Fruit fly (Drosophila melanogaster) whole organism: ENCODE results near the gene ppk14.

Experiments
- CG8478 ChIP-seq: fragments of >200 bp; optimal IDR thresholded peaks from 2 replicates; lab custom pipeline; 2018; ENCODE audit warnings: inconsistent platforms
- Dll ChIP-seq: fragments of >200 bp; optimal IDR thresholded peaks from 2 replicates; lab custom pipeline; 2017
- EcR ChIP-seq, 2 experiments: fragments of >200 bp; optimal IDR thresholded peaks; 2 replicates each; lab custom pipeline; 2017; ENCODE audit warnings: missing biosample characterization in 2 of 2, missing genetic modification characterization in 2 of 2, missing genetic modification reagents in 2 of 2
- pan ChIP-seq: fragments of >200 bp; optimal IDR thresholded peaks from 2 replicates; lab custom pipeline; 2017
- psq ChIP-seq: fragments of >200 bp; optimal IDR thresholded peaks from 2 replicates; lab custom pipeline; 2017
- usp ChIP-seq: fragments of >200 bp; optimal IDR thresholded peaks from 2 replicates; lab custom pipeline; 2017; ENCODE audit warnings: missing biosample characterization, missing genetic modification characterization, mixed read lengths

DNA sequence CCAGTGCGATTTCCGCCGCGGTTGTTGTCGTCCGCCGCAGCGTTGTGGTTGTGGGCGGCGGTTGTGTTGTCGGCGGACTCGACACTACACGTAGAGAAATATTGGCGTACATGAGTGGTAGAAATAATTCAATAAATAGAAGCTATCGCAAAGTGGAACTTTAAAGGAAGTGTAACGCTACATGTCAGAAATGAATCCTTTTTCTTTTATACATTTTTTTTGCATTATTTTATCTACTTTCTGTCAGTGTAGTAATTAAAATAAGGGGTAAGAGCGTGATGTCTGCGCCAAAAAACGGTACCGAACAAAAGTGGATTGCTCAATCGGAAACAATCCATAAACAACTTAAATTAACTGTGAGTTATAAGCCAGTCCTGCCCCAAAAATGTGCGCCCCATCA lies 24.4 kb downstream of the ppk14 start:
- TF ChIP-seq pan (lab: Kevin White, UChicago): no peak
- TF ChIP-seq EcR (GFP tag; optimal IDR thresholded peaks at IDR 0.05; lab: Kevin White, UChicago): no peak
- TF ChIP-seq Dll: no peak
- TF ChIP-seq CG8478: no peak
- no peak for TF ChIP-seq psq (lab: Kevin White, UChicago)
- TF ChIP-seq usp (GFP tag; lab: Kevin White, UChicago): no peak
